Fruit fly (Drosophila melanogaster): ENCODE results near the gene CG34241.

Gene CG34241

dm6 chr3L:12118156-12118555 lies 9.6 kb upstream of the CG34241 start, which contains the start of gene ssp (continued):
- no peak for TF ChIP-seq danr (GFP tag; IDR thresholded peaks at IDR 0.05)
- peak; percentile 81 for TF ChIP-seq CG6791 (GFP tag; IDR thresholded peaks at IDR 0.05; ENCODE audit: partially characterized antibody)
- peak; percentile 50 for TF ChIP-seq pzg (GFP tag; optimal IDR thresholded peaks at IDR 0.05)
- peak; percentile 82 for TF ChIP-seq MESR4 (GFP tag; optimal IDR thresholded peaks at IDR 0.05)
- peak; percentile 43 for TF ChIP-seq CG4617 (GFP tag; optimal IDR thresholded peaks at IDR 0.05; ENCODE audit: borderline replicate concordance)
- peak; percentile 70 for TF ChIP-seq vnd (GFP tag; IDR thresholded peaks at IDR 0.05; ENCODE audit: partially characterized antibody)
- TF ChIP-seq stwl (tag; optimal IDR thresholded peaks at IDR 0.05), result peak; percentile 79
- TF ChIP-seq MBD-R2 (GFP tag; IDR thresholded peaks at IDR 0.05), result peak; percentile 75
- 0 out of 2 replicates have a peak, but pooled peaks have one; percentile 14 for TF ChIP-seq CG4360 (GFP tag; IDR thresholded peaks at IDR 0.05)
- peak; percentile 86 for TF ChIP-seq bbx (GFP tag; IDR thresholded peaks at IDR 0.05; ENCODE audit: partially characterized antibody)
- TF ChIP-seq YL-1 (GFP tag; optimal IDR thresholded peaks at IDR 0.05), result peak; percentile 28
- peak; percentile 47 for TF ChIP-seq Med (GFP tag)
- peak; percentile 84 for TF ChIP-seq Scr (GFP tag; IDR thresholded peaks at IDR 0.05; ENCODE audit: partially characterized antibody)
- peak; percentile 59 for TF ChIP-seq tna (GFP tag; IDR thresholded peaks at IDR 0.05; ENCODE audit: partially characterized antibody)
- TF ChIP-seq sob (GFP tag; IDR thresholded peaks at IDR 0.05), result no peak
- peak in 1 of 2 experiments; percentile 47 for TF ChIP-seq Pdp1 (GFP tag; optimal IDR thresholded peaks at IDR 0.05)
- TF ChIP-seq toy (GFP tag; IDR thresholded peaks at IDR 0.05), result no peak
- no peak for TF ChIP-seq HLHmδ (GFP tag; optimal IDR thresholded peaks at IDR 0.05)
- peak; percentile 47 for TF ChIP-seq Dp (GFP tag; optimal IDR thresholded peaks at IDR 0.05)
- TF ChIP-seq tx (GFP tag; optimal IDR thresholded peaks at IDR 0.05), result no peak
- no peak for TF ChIP-seq org-1 (GFP tag; optimal IDR thresholded peaks at IDR 0.05)
- TF ChIP-seq CG34224 (GFP tag; IDR thresholded peaks at IDR 0.05; ENCODE audit: partially characterized antibody), result peak; percentile 88
- TF ChIP-seq BEAF-32 (GFP tag; optimal IDR thresholded peaks at IDR 0.05), result peak; percentile 77
- TF ChIP-seq CG14710 (tag; optimal IDR thresholded peaks at IDR 0.05), result peak; percentile 5
- peak; percentile 86 for TF ChIP-seq Opbp (GFP tag; IDR thresholded peaks at IDR 0.05; ENCODE audit: partially characterized antibody)
- TF ChIP-seq amos (GFP tag; IDR thresholded peaks at IDR 0.05; ENCODE audit: partially characterized antibody), result peak; percentile 79
- peak; percentile 16 for TF ChIP-seq CG2712 (tag; optimal IDR thresholded peaks at IDR 0.05)
- peak; percentile 61 for TF ChIP-seq nerfin-2 (GFP tag; IDR thresholded peaks at IDR 0.05; ENCODE audit: partially characterized antibody)
- no peak for TF ChIP-seq CG34376 (GFP tag; optimal IDR thresholded peaks at IDR 0.05)
- peak; percentile 14 for TF ChIP-seq CG17829 (tag; optimal IDR thresholded peaks at IDR 0.05)
- TF ChIP-seq knrl (GFP tag; IDR thresholded peaks at IDR 0.05; ENCODE audit: partially characterized antibody), result peak; percentile 74; the same call in 2 of the 3 replicates
- TF ChIP-seq Bgb (GFP tag; IDR thresholded peaks at IDR 0.05; ENCODE audit: partially characterized antibody), result peak; percentile 82
- 0 out of 2 replicates have a peak, but pooled peaks have one; percentile 7 for TF ChIP-seq chm (GFP tag; IDR thresholded peaks at IDR 0.05)
- TF ChIP-seq CG7271 (tag; optimal IDR thresholded peaks at IDR 0.05), result peak; percentile 36
- peak; percentile 41 for TF ChIP-seq trem (tag; optimal IDR thresholded peaks at IDR 0.05)
- TF ChIP-seq hb (GFP tag; IDR thresholded peaks at IDR 0.05; ENCODE audit: partially characterized antibody), result peak; percentile 60; the same call in 1 of the 3 replicates
- TF ChIP-seq onecut (GFP tag; IDR thresholded peaks at IDR 0.05), result peak; percentile 30; the same call in 1 of the 2 replicates
- TF ChIP-seq CG15479 (GFP tag; optimal IDR thresholded peaks at IDR 0.05), result no peak
- TF ChIP-seq HLH4C (GFP tag; IDR thresholded peaks at IDR 0.05; ENCODE audit: partially characterized antibody), result peak; percentile 78
- TF ChIP-seq Sry-δ (GFP tag; optimal IDR thresholded peaks at IDR 0.05), result peak; percentile 85
- TF ChIP-seq E2f2 (GFP tag; IDR thresholded peaks at IDR 0.05), result 0 out of 2 replicates have a peak, but pooled peaks have one; percentile 33
- no peak for TF ChIP-seq CG4730 (GFP tag; IDR thresholded peaks at IDR 0.05)
- TF ChIP-seq Ada2b (GFP tag; IDR thresholded peaks at IDR 0.05), result no peak
- TF ChIP-seq Dref (GFP tag; IDR thresholded peaks at IDR 0.05), result peak; percentile 87
- TF ChIP-seq CG16813 (GFP tag; IDR thresholded peaks at IDR 0.05; ENCODE audit: partially characterized antibody), result peak; percentile 68
- TF ChIP-seq mld (GFP tag; IDR thresholded peaks at IDR 0.05; ENCODE audit: partially characterized antibody), result peak; percentile 66; the same call in 1 of the 3 replicates
